Worm (Caenorhabditis elegans) whole organism, L3 larva: ENCODE data around the gene glr-2.

Experiments
- daf-12 ChIP-seq: fragments of 150-350 bp; optimal IDR thresholded peaks from 2 replicates; lab custom pipeline; 2014; ENCODE audit warnings: missing biosample characterization, missing genetic modification reagents, missing genetic modification characterization
- fkh-10 ChIP-seq: sonication (generic microtip); optimal IDR thresholded peaks from 2 replicates; lab custom pipeline; 2017; ENCODE audit warnings: missing biosample characterization, missing genetic modification reagents, missing genetic modification characterization
- mdl-1 ChIP-seq: fragments of 150-350 bp; optimal IDR thresholded peaks from 2 replicates; lab custom pipeline; 2014; ENCODE audit warnings: missing biosample characterization, missing genetic modification characterization
- nhr-11 ChIP-seq: fragments of 150-350 bp; optimal IDR thresholded peaks from 2 replicates; lab custom pipeline; 2014; ENCODE audit warnings: missing biosample characterization, missing genetic modification characterization
- nhr-23 ChIP-seq: fragments of 150-350 bp; optimal IDR thresholded peaks from 2 replicates; lab custom pipeline; 2014; ENCODE audit warnings: missing biosample characterization, missing genetic modification reagents, missing genetic modification characterization
- nhr-28 ChIP-seq: fragments of 150-350 bp; optimal IDR thresholded peaks from 2 replicates; lab custom pipeline; 2014; ENCODE audit warnings: missing biosample characterization, missing genetic modification characterization
- nhr-76 ChIP-seq: fragments of 150-350 bp; sonication (generic microtip); optimal IDR thresholded peaks from 5 replicates; lab custom pipeline; 2014; ENCODE audit warnings: missing biosample characterization, missing genetic modification characterization
- pha-4 ChIP-seq: fragments of 150-350 bp; optimal IDR thresholded peaks from 2 replicates; lab custom pipeline; 2014; ENCODE audit warnings: missing biosample characterization, missing genetic modification reagents, missing genetic modification characterization
- unc-39 ChIP-seq: sonication (generic microtip); optimal IDR thresholded peaks from 4 replicates; lab custom pipeline; 2017; ENCODE audit warnings: missing biosample characterization, missing genetic modification characterization
- unc-62 ChIP-seq: fragments of 150-350 bp; sonication (generic microtip); optimal IDR thresholded peaks from 4 replicates; lab custom pipeline; 2014; ENCODE audit warnings: missing biosample characterization, missing genetic modification reagents, missing genetic modification characterization

DNA sequence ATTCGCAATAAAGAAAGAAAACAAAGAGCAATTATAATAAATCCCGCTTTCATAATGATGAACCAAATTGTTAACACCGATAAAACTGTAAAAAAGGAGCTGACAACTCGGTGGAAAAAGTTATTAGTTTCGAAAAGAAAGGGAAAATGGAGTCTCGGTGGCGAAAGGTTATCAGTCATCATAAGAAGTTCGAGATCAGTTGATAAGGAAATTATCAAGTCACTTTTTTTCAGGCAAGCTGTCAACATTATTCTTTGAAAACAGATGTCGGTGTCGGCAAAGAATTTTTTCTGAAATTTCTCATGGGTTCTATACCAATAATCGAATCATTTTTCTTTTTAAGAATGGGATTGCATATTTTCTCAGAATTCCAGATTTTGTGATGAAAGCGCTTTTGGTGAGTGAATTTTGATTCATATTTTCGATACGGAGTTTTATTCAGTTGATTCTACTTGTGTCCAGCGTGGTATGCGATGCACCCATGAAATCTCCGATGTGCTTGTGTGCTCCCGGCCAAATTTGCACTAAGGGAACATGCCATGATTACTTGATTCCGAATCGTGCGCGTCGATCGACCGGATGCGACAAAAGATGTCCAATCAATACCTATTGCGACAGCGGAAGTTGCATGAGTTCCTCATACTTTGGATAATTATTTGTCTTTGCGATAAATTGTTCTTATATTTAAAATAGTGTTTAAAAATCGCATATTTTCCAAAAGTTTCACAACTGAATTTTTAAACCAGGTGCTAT, 43.7 kb upstream of the glr-2 start, which contains the start of the genes F37C12.21 and F37C12.10:
- TF ChIP-seq unc-62 (no peak), fkh-10 (no peak), nhr-11 (tag; lab: Kevin White, UChicago) (no peak), daf-12 (no peak), nhr-76 (tag; lab: Kevin White, UChicago) (no peak), nhr-23 (tag; lab: Kevin White, UChicago) (no peak), unc-39 (tag; lab: Kevin White, UChicago) (no peak), nhr-28 (tag; lab: Kevin White, UChicago) (no peak), pha-4 (tag; lab: Kevin White, UChicago) (peak; percentile 4), mdl-1 (tag; lab: Kevin White, UChicago) (no peak)
